Worm (Caenorhabditis elegans) whole organism, L4 larva: ENCODE data around the gene lmp-2.

Experiments
- R02D3.7 ChIP-seq: fragments of 150-350 bp; sonication (generic microtip); optimal IDR thresholded peaks from 3 replicates; lab custom pipeline; 2014; ENCODE audit warnings: missing biosample characterization, missing genetic modification characterization
- Y105C5A.15 ChIP-seq: fragments of 200-800 bp; sonication (Bioruptor generic); IDR thresholded peaks from 2 replicates; pipeline ENCODE4 v1.3.6; 2022; ENCODE audit warnings: missing genetic modification characterization, missing compliant biosample characterization
- dmd-8 ChIP-seq: fragments of 200-800 bp; sonication (Bioruptor generic); IDR thresholded peaks from 2 replicates; pipeline ENCODE4 v1.3.6; 2022; ENCODE audit warnings: missing genetic modification characterization, missing compliant biosample characterization
- dpl-1 ChIP-seq: fragments of 150-350 bp; optimal IDR thresholded peaks from 2 replicates; lab custom pipeline; 2014; ENCODE audit warnings: missing biosample characterization, missing genetic modification reagents, missing genetic modification characterization
- lin-29 ChIP-seq: fragments of 200-800 bp; sonication (Bioruptor generic); IDR thresholded peaks from 2 replicates; pipeline ENCODE4 v1.3.6; 2022; ENCODE audit warnings: missing genetic modification reagents, missing genetic modification characterization, missing compliant biosample characterization
- nhr-10 ChIP-seq: fragments of 150-350 bp; optimal IDR thresholded peaks from 2 replicates; lab custom pipeline; 2014; ENCODE audit warnings: missing biosample characterization, missing genetic modification characterization
- nhr-237 ChIP-seq: sonication (generic microtip); optimal IDR thresholded peaks from 2 replicates; lab custom pipeline; 2017; ENCODE audit warnings: missing biosample characterization, missing genetic modification characterization
- nhr-28 ChIP-seq: fragments of 150-350 bp; optimal IDR thresholded peaks from 2 replicates; lab custom pipeline; 2014; ENCODE audit warnings: missing biosample characterization, missing genetic modification characterization
- pqm-1 ChIP-seq: sonication (generic microtip); optimal IDR thresholded peaks from 2 replicates; lab custom pipeline; 2017; ENCODE audit warnings: missing biosample characterization, missing genetic modification characterization
- snpc-4 ChIP-seq: fragments of 150-350 bp; optimal IDR thresholded peaks from 2 replicates; lab custom pipeline; 2014; ENCODE audit warnings: missing biosample characterization, missing genetic modification characterization
- unc-62 ChIP-seq, 3 experiments: fragments of 150-350 bp in 1 of 3; sonication (generic microtip); optimal IDR thresholded peaks in 2 of 3; peaks in 1 of 3; 1 replicate in 1 of 3; 2 replicates in 2 of 3; lab custom pipeline; 2014 to 2017; ENCODE audit warnings: missing biosample characterization in 3 of 3, missing genetic modification characterization in 3 of 3, missing genetic modification reagents in 3 of 3, missing genotype in 1 of 3
- zag-1 ChIP-seq: fragments of 150-350 bp; optimal IDR thresholded peaks from 2 replicates; lab custom pipeline; 2014; ENCODE audit warnings: missing biosample characterization, missing genetic modification characterization
- ztf-11 ChIP-seq: fragments of 150-350 bp; optimal IDR thresholded peaks from 2 replicates; lab custom pipeline; 2014; ENCODE audit warnings: missing biosample characterization, missing genetic modification characterization

DNA sequence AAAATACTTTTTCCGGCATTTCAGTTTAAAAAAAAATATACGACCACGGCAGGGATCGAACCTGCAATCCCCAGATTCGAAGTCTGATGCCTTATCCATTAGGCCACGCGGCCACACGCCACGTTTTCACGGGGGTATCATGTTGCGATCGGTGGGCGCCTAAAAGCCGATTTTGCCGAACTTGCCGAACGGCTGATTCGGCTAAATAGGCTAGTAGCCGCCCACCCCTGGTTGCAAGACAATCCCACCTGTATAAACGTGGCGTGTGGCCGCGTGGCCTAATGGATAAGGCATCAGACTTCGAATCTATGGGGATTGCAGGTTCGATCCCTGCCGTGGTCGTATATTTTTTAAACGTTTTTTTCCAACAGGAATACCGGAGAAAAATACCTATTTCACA, 36.3 kb upstream of the lmp-2 start:
- no peak for TF ChIP-seq Y105C5A.15
- TF ChIP-seq nhr-237 (tag; lab: Kevin White, UChicago), result no peak
- no peak for TF ChIP-seq nhr-28
- no peak for TF ChIP-seq snpc-4 (tag; lab: Kevin White, UChicago)
- TF ChIP-seq dpl-1, result no peak
- TF ChIP-seq lin-29 (GFP tag; lab: Robert Waterston, UW), result no peak
- TF ChIP-seq unc-62 (GFP tag; optimal IDR thresholded peaks at IDR 0.05 in 1 of 2; lab: Kevin White, UChicago), result no peak
- no peak for TF ChIP-seq unc-62 (tag; optimal IDR thresholded peaks at IDR 0.05; lab: Kevin White, UChicago)
- no peak for TF ChIP-seq R02D3.7
- no peak for TF ChIP-seq zag-1 (tag; lab: Kevin White, UChicago)
- TF ChIP-seq nhr-10 (tag; lab: Kevin White, UChicago), result no peak
- no peak for TF ChIP-seq pqm-1 (tag; lab: Kevin White, UChicago)
- no peak for TF ChIP-seq ztf-11
- no peak for TF ChIP-seq dmd-8 (GFP tag; lab: Robert Waterston, UW)
